Worm (Caenorhabditis elegans): Measurements from ENCODE around the gene fkb-4.

fkb-4 gene

ce11 chrV:12751495-12752050 lies 35.4 kb downstream of the fkb-4 start, which contains the start of gene C15C8.6:
Gene C15C8.6 (minus strand): TSS chrV:12751545.
- no peak for TF ChIP-seq nhr-43 (tag; optimal IDR thresholded peaks at IDR 0.05; ENCODE audit: poor library complexity, severe bottlenecking)
- TF ChIP-seq fkh-10 (GFP tag; optimal IDR thresholded peaks at IDR 0.05) = no peak
- no peak for TF ChIP-seq fos-1 (tag; optimal IDR thresholded peaks at IDR 0.05)
- no peak for TF ChIP-seq nhr-67 (tag; optimal IDR thresholded peaks at IDR 0.05)
- TF ChIP-seq ceh-28 (tag; optimal IDR thresholded peaks at IDR 0.05) = no peak
- no peak for TF ChIP-seq nhr-77 (tag; optimal IDR thresholded peaks at IDR 0.05)
- no peak for TF ChIP-seq unc-62 (GFP tag; optimal IDR thresholded peaks at IDR 0.05)
- TF ChIP-seq eor-1 (tag; optimal IDR thresholded peaks at IDR 0.05) = no peak
- no peak for TF ChIP-seq pha-4 (tag; optimal IDR thresholded peaks at IDR 0.05)
- no peak for TF ChIP-seq R02D3.7 (tag; optimal IDR thresholded peaks at IDR 0.05)
- no peak for TF ChIP-seq ceh-16 (tag; optimal IDR thresholded peaks at IDR 0.05)
- no peak for TF ChIP-seq sea-2 (GFP tag; optimal IDR thresholded peaks at IDR 0.05)
- TF ChIP-seq nfya-1 (tag; optimal IDR thresholded peaks at IDR 0.05; ENCODE audit: insufficient read depth) = no peak
- TF ChIP-seq elt-3 (tag; optimal IDR thresholded peaks at IDR 0.05) = no peak

DNA sequence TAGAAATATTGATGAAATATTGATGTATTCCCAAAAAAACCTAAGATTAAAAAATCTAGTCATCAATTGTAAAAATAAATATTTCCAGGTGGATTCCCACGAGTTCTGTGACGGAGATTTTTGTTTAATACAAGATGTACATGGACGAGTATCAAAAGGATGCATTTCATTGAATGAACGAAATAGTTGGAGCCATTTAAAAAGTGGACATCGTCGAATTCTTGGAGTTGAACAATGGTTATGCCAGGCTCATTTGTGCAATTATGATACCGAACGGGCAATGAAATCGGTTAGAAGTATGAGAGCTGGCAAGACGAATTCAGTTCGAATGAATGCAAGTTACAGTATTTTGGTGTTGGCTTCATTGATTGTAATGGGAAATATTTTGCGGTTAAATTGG lies 37.4 kb downstream of the fkb-4 start:
- TF ChIP-seq sea-2 (GFP tag; optimal IDR thresholded peaks at IDR 0.05) (no peak), ceh-82 (tag; optimal IDR thresholded peaks at IDR 0.05) (no peak), nhr-237 (tag; optimal IDR thresholded peaks at IDR 0.05) (no peak), nhr-67 (tag; optimal IDR thresholded peaks at IDR 0.05) (no peak), ama-1 (optimal IDR thresholded peaks at IDR 0.05) (no peak), hmg-11 (tag; optimal IDR thresholded peaks at IDR 0.05) (no peak), egl-27 (tag; optimal IDR thresholded peaks at IDR 0.05) (no peak), unc-62 (GFP tag; optimal IDR thresholded peaks at IDR 0.05) (no peak), nhr-23 (tag; optimal IDR thresholded peaks at IDR 0.05) (no peak), fos-1 (tag; optimal IDR thresholded peaks at IDR 0.05) (no peak), unc-39 (tag; optimal IDR thresholded peaks at IDR 0.05) (no peak), tbx-2 (tag; optimal IDR thresholded peaks at IDR 0.05) (no peak), elt-2 (tag; optimal IDR thresholded peaks at IDR 0.05) (no peak), jun-1 (tag; optimal IDR thresholded peaks at IDR 0.05) (no peak), nfya-1 (tag; optimal IDR thresholded peaks at IDR 0.05; ENCODE audit: insufficient read depth) (no peak), nhr-25 (tag; optimal IDR thresholded peaks at IDR 0.05) (no peak), nhr-12 (tag; optimal IDR thresholded peaks at IDR 0.05) (no peak)

DNA sequence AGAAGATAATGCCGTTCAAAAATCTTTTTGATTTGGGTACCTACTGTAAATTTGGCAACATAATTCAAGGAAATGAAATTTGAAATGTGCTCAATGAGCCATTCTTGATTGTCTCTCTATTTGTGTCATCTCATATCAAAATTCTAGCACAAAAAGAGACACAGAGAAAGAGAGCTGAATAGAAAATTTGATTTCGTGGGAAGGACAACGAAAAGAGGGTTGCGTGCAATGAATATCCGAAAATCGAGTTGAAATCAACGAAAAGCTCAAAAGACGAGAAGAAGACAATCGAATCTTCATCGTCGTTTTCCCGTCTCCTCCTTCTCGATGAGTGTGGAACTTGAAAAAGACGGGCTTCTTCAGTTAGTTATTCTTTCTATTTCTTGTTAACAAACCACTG lies 39.1 kb downstream of the fkb-4 start, which contains the start of gene C15C8.5:
C15C8.5 (plus strand) TSS at position 152 of the 400 bp plus-strand sequence.
- TF ChIP-seq nhr-28 (tag; optimal IDR thresholded peaks at IDR 0.05) (no peak), zag-1 (tag; optimal IDR thresholded peaks at IDR 0.05) (no peak), ceh-16 (tag; optimal IDR thresholded peaks at IDR 0.05) (no peak), fkh-10 (GFP tag; optimal IDR thresholded peaks at IDR 0.05) (peak; percentile 88), ceh-9 (tag; optimal IDR thresholded peaks at IDR 0.05) (no peak), nhr-25 (tag; optimal IDR thresholded peaks at IDR 0.05) (no peak)

ce11 chrV:12747431-12747830 lies 39.5 kb downstream of the fkb-4 start, which contains the start of gene C15C8.4:
Gene C15C8.4 (minus strand): TSS chrV:12747463.
- TF ChIP-seq unc-62 (GFP tag; optimal IDR thresholded peaks at IDR 0.05) (no peak), nfya-1 (tag; optimal IDR thresholded peaks at IDR 0.05; ENCODE audit: insufficient read depth) (peak; percentile 6), elt-1 (tag; optimal IDR thresholded peaks at IDR 0.05) (peak; percentile 54), pha-4 (tag; optimal IDR thresholded peaks at IDR 0.05) (no peak), nhr-23 (tag; optimal IDR thresholded peaks at IDR 0.05) (no peak), lin-15B (tag; optimal IDR thresholded peaks at IDR 0.05) (peak; percentile 45), ceh-28 (tag; optimal IDR thresholded peaks at IDR 0.05) (peak; percentile 18)

DNA sequence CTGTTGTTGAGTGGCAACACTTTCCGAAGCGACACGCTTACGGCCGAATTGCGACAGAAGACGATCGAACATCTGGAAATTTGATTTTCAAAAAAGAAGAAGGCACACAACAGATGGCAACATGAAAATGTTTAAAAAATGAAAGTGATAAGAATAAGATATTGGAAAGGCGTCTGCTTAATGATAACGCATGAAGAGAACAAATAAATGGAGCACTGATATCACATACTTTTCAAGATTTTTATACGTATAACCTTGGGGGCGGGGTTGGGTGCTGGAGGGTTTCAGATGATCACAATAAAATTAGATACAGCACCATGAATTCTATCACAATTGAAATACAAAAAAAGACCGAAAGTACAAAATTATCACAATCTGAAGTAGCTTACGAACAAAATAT lies 41.9 kb downstream of the fkb-4 start, which contains the start of gene C15C8.7:
C15C8.7 (minus strand) TSS at position 72 of the 400 bp plus-strand sequence.
- TF ChIP-seq skn-1 (tag; optimal IDR thresholded peaks at IDR 0.05) (no peak), elt-2 (tag; optimal IDR thresholded peaks at IDR 0.05) (peak; percentile 92), pqm-1 (tag; optimal IDR thresholded peaks at IDR 0.05) (peak; percentile 42)

Measured in whole organism, L3 larva.